Fruit fly (Drosophila melanogaster): ENCODE measurements around the gene CG31643.

Gene CG31643

dm6 chr2L:6088371-6089365 lies 50.8 kb downstream of the CG31643 start (continued):
- TF ChIP-seq CG7987 (GFP tag; optimal IDR thresholded peaks at IDR 0.05) (peak; percentile 95), CG8281 (tag; optimal IDR thresholded peaks at IDR 0.05) (peak; percentile 39), CG10274 (GFP tag; optimal IDR thresholded peaks at IDR 0.05) (no peak), CG30403 (GFP tag; optimal IDR thresholded peaks at IDR 0.05) (peak; percentile 6), sima (GFP tag; optimal IDR thresholded peaks at IDR 0.05) (no peak), btn (GFP tag; optimal IDR thresholded peaks at IDR 0.05) (no peak), CG14710 (tag; optimal IDR thresholded peaks at IDR 0.05) (no peak), hb (GFP tag; IDR thresholded peaks at IDR 0.05; ENCODE audit: partially characterized antibody) (no peak), CG32772 (GFP tag; IDR thresholded peaks at IDR 0.05) (no peak), MESR4 (GFP tag; optimal IDR thresholded peaks at IDR 0.05) (no peak), Atf3 (GFP tag; optimal IDR thresholded peaks at IDR 0.05) (peak; percentile 11), CG16863 (GFP tag; optimal IDR thresholded peaks at IDR 0.05) (no peak), jing (GFP tag; optimal IDR thresholded peaks at IDR 0.05) (no peak), corto (GFP tag; optimal IDR thresholded peaks at IDR 0.05) (no peak), CG1529 (GFP tag; optimal IDR thresholded peaks at IDR 0.05) (no peak), odd (GFP tag; optimal IDR thresholded peaks at IDR 0.05) (no peak), psq (GFP tag; optimal IDR thresholded peaks at IDR 0.05) (no peak), CG34422 (GFP tag; IDR thresholded peaks at IDR 0.05) (peak; percentile 80; the same call in 2 of the 3 replicates), Ravus (GFP tag; IDR thresholded peaks at IDR 0.05) (no peak), yki (optimal IDR thresholded peaks at IDR 0.05) (no peak), unpg (GFP tag; optimal IDR thresholded peaks at IDR 0.05) (peak; percentile 6), pnt (GFP tag; optimal IDR thresholded peaks at IDR 0.05) (no peak), CG6765 (GFP tag; optimal IDR thresholded peaks at IDR 0.05) (peak; percentile 38), CG10431 (GFP tag; optimal IDR thresholded peaks at IDR 0.05) (peak; percentile 22), CG34376 (GFP tag; optimal IDR thresholded peaks at IDR 0.05) (peak; percentile 58), sqz (GFP tag; optimal IDR thresholded peaks at IDR 0.05) (no peak), GATAe (GFP tag; conservative IDR thresholded peaks at IDR 0.05) (peak; percentile 66; the same call in 1 of the 2 replicates), ara (GFP tag; IDR thresholded peaks at IDR 0.05) (peak; percentile 57), Dll (GFP tag; IDR thresholded peaks at IDR 0.05; ENCODE audit: partially characterized antibody) (peak; percentile 36; the same call in 1 of the 4 replicates), Doc3 (GFP tag; IDR thresholded peaks at IDR 0.05; ENCODE audit: partially characterized antibody) (0 out of 3 replicates have a peak, but pooled peaks have one; percentile 20), salm (tag; optimal IDR thresholded peaks at IDR 0.05) (no peak), Fer1 (GFP tag; optimal IDR thresholded peaks at IDR 0.05) (peak; percentile 30), Hr78 (GFP tag; optimal IDR thresholded peaks at IDR 0.05) (peak in 1 of 2 experiments; percentile 82), CG18599 (GFP tag; optimal IDR thresholded peaks at IDR 0.05) (peak; percentile 65), CG7372 (GFP tag; IDR thresholded peaks at IDR 0.05) (no peak), Mad (GFP tag; optimal IDR thresholded peaks at IDR 0.05) (no peak), CG7271 (tag; optimal IDR thresholded peaks at IDR 0.05) (no peak), crc (GFP tag; optimal IDR thresholded peaks at IDR 0.05) (no peak), D (optimal IDR thresholded peaks at IDR 0.05) (peak; percentile 84), D (GFP tag; optimal IDR thresholded peaks at IDR 0.05) (peak; percentile 31), CG17385 (GFP tag; optimal IDR thresholded peaks at IDR 0.05) (peak; percentile 100), ind (GFP tag; optimal IDR thresholded peaks at IDR 0.05) (no peak), CG15601 (tag; optimal IDR thresholded peaks at IDR 0.05) (peak; percentile 36), CG4820 (GFP tag; optimal IDR thresholded peaks at IDR 0.05) (no peak), CG1647 (GFP tag; optimal IDR thresholded peaks at IDR 0.05) (no peak), CG10565 (GFP tag; optimal IDR thresholded peaks at IDR 0.05) (no peak), ase (GFP tag; IDR thresholded peaks at IDR 0.05) (no peak), ERR (GFP tag; optimal IDR thresholded peaks at IDR 0.05) (peak; percentile 82), Dad (GFP tag; optimal IDR thresholded peaks at IDR 0.05) (no peak)

Data from whole organism, embryonic.